Worm (Caenorhabditis elegans): ENCODE measurements around the gene C05D11.13.

DNA sequence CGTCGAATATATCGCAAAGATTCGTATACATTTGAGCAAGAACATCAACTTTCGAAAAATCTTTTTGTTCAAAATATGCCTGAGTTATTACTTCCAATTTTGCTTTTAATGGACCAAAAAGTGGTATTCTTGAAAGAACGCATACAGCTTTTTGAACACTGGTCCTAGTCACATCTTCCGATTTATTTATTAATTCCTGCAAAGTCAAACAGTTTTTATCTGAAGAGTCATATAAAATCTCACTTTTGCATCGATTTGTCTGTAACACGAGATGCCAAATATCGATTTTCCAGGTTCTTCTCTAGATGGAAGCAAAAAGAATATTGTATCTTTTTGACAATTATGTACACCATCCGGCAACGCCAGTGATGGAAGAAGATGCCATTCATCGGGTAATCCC is 5.5 kb upstream of the C05D11.13 start:
- TF ChIP-seq tbx-37 (GFP tag; conservative IDR thresholded peaks at IDR 0.05) (no peak), hmg-4 (GFP tag; optimal IDR thresholded peaks at IDR 0.05) (no peak), ceh-36 (tag; optimal IDR thresholded peaks at IDR 0.05) (no peak), B0310.2 (tag; optimal IDR thresholded peaks at IDR 0.05) (no peak), ama-1 (optimal IDR thresholded peaks at IDR 0.05) (peak; percentile 70), scrt-1 (GFP tag; IDR thresholded peaks at IDR 0.05) (no peak), flt-1 (GFP tag; IDR thresholded peaks at IDR 0.05) (no peak), aly-1 (tag; optimal IDR thresholded peaks at IDR 0.05) (no peak), tbx-11 (GFP tag; IDR thresholded peaks at IDR 0.05) (no peak), pes-1 (GFP tag; IDR thresholded peaks at IDR 0.05) (peak; percentile 34; the same call in 1 of the 2 replicates), tra-4 (tag; optimal IDR thresholded peaks at IDR 0.05) (no peak)
